Fruit fly (Drosophila melanogaster): ENCODE measurements around the gene Glyp.
A peak's percentile ranks its signal among the peaks of the same experiment; 100 is the strongest.

Gene Glyp

DNA sequence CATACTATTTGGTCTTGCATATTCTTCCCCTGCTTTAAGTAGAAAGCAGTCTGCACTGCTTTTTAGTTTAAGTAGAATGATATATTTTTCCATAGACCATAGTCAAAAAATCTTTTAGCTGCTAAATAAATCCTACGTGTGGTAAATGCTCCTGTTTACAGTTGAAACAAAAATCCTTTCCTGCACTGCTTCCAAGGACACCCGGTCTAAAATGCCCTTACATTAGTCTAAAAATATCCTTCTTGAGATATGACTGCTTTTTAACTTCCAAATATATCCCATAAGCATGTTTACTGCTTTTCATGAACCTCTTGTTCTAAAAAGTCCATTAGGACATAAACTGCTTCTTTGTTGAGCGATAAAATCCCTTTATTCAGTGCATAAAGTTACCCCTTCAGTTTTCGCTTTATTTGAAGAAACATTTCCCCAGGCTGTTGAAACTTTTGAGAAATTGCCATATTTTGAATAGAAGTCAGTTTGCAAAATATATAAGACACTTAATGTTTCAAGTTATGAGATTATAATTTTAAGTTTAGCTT is 20.2 kb upstream of the Glyp start:
- TF ChIP-seq CG1621 (tag; optimal IDR thresholded peaks at IDR 0.05) (no peak), fd59A (GFP tag; optimal IDR thresholded peaks at IDR 0.05) (no peak), CG31627 (GFP tag; optimal IDR thresholded peaks at IDR 0.05) (no peak), Lpt (GFP tag; optimal IDR thresholded peaks at IDR 0.05) (no peak), CG9139 (GFP tag; optimal IDR thresholded peaks at IDR 0.05) (no peak), fkh (GFP tag; optimal IDR thresholded peaks at IDR 0.05) (no peak), Eip93F (GFP tag; optimal IDR thresholded peaks at IDR 0.05) (no peak), spab (GFP tag; optimal IDR thresholded peaks at IDR 0.05) (no peak)

DNA sequence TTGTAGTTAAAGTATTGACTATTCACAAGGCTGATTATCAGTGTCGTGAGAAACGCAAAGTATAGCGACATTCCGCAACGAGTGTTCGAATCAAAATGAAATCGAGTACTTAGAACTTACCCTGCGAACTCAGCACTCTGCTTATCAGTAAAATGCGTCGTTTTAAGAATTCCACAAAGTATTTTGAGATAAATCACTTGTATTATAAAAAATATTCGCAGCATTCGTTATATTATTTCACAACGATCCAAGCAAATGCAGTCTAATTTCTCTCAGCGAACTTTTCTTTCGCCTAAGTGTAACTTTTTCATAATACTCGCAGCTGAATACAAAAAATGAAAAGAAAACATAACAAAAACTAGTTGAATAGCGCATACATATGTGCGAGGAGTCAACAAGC is 1.5 kb upstream of the Glyp start, which contains the start of gene CG4259:
Gene CG4259 (minus strand): TSS at position 101 of the 400 bp plus-strand sequence.
- TF ChIP-seq Eip78C (GFP tag) (peak; percentile 4), CG6163 (GFP tag; IDR thresholded peaks at IDR 0.05) (no peak), svp (GFP tag) (peak; percentile 57)

DNA sequence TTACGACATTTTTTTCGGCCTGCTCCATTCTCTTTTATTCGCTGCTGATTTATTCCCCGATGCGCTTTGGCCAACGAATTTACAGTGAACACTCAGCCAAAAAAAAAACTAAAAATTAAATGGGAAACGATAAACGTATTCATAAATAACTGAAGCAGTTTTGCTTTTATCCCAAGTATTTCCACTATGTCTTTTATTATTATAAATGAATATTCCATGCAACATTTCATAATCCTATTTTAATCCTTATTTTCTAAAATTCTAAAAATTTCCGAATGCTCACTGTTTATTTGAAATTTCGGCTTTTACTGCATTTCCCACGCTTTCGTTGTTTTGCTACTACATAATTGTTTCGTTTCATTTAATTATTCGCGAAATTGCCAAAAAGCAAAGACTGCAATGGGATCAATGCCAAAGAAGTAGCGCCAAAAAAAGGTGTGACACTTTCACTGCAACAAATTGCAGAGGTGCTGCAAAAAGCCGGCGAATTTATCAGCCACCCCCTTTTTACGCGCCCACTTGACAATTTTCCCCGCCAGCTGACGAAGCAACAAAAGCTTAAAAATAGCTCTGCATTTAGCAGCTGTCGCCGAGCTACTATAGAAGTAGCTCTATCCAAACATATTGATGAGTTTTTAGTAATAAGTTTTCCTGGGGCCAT is 966 bp downstream of the Glyp start:
- TF ChIP-seq CG11902 (GFP tag; optimal IDR thresholded peaks at IDR 0.05) (no peak), Sox15 (GFP tag; optimal IDR thresholded peaks at IDR 0.05) (no peak), CG8119 (GFP tag; IDR thresholded peaks at IDR 0.05) (no peak), acj6 (GFP tag; optimal IDR thresholded peaks at IDR 0.05) (no peak), esn (GFP tag; optimal IDR thresholded peaks at IDR 0.05) (no peak), spab (GFP tag; optimal IDR thresholded peaks at IDR 0.05) (no peak), svp (GFP tag) (peak; percentile 40), Hr4 (GFP tag; optimal IDR thresholded peaks at IDR 0.05) (no peak), CG15336 (GFP tag; IDR thresholded peaks at IDR 0.05) (no peak), eg (GFP tag; IDR thresholded peaks at IDR 0.05) (peak; percentile 48; the same call in 1 of the 3 replicates), Eip75B (GFP tag; optimal IDR thresholded peaks at IDR 0.05) (no peak), fkh (GFP tag; optimal IDR thresholded peaks at IDR 0.05) (no peak)

DNA sequence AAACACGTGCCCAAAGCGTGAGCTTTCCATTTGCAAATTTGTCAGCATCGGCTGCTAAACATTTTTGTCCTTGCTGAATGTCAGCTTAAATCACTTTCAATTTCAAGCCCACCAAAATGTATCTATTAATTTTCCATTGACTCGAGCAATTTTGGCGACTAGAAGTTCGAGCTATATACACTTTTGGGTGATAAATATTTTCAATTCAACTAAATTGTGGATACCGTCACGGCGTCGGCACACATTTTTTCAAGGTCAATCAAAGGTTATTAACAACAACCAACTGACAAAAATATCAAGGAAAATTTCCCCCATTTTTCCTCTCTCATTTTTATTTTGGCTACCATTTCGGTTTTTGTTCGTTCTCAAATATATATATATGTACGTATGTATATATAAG is 1.6 kb downstream of the Glyp start:
- TF ChIP-seq CG7368 (GFP tag; optimal IDR thresholded peaks at IDR 0.05) (no peak), svp (GFP tag) (peak; percentile 10)

DNA sequence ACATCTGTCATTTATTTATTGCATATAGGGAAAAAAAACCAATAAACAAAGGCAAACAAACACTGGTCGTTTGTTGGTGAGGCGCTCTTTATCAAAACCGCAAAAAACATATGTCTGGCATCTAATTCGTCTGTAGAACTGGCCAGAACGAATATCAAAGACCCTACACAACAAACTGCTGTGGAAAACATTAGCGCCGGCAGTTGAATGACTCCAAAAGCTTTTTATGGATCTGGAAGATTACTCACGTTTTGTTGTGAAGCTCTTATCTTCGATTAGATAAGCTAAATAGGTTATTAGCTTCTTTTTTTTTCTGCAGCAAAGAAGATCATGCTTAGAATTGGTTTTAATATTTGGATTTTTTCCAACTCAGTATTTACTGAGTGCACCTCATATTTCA is 2.4 kb downstream of the Glyp start:
- TF ChIP-seq dac (GFP tag; optimal IDR thresholded peaks at IDR 0.05) (no peak), Met (GFP tag; optimal IDR thresholded peaks at IDR 0.05) (no peak), CG6276 (GFP tag; optimal IDR thresholded peaks at IDR 0.05) (no peak), CG3919 (GFP tag; optimal IDR thresholded peaks at IDR 0.05) (no peak), CG31627 (GFP tag; optimal IDR thresholded peaks at IDR 0.05) (no peak), CG6163 (GFP tag; IDR thresholded peaks at IDR 0.05) (no peak), Eip78C (GFP tag) (no peak), lz (GFP tag; optimal IDR thresholded peaks at IDR 0.05) (no peak), achi (GFP tag; optimal IDR thresholded peaks at IDR 0.05) (no peak), fkh (GFP tag; optimal IDR thresholded peaks at IDR 0.05) (no peak), topi (GFP tag; optimal IDR thresholded peaks at IDR 0.05) (no peak), Eip93F (GFP tag; optimal IDR thresholded peaks at IDR 0.05) (no peak), Eip75B (GFP tag; optimal IDR thresholded peaks at IDR 0.05) (no peak), salr (GFP tag; optimal IDR thresholded peaks at IDR 0.05) (no peak), CG4318 (GFP tag; optimal IDR thresholded peaks at IDR 0.05) (no peak), Sox15 (GFP tag; optimal IDR thresholded peaks at IDR 0.05) (no peak)
